Fruit fly (Drosophila melanogaster) whole organism, embryonic: Measurements from ENCODE around the gene PsGEF.

Experiments used
- ATbp ChIP-seq: fragments of 200-800 bp; sonication (Bioruptor generic); optimal IDR thresholded peaks from 2 replicates; lab custom pipeline; 2017; ENCODE audit warnings: missing biosample characterization, mild to moderate bottlenecking, missing genetic modification characterization, missing genetic modification reagents
- B-H1 ChIP-seq: fragments of 200-800 bp; sonication (Bioruptor generic); IDR thresholded peaks from 3 replicates; pipeline ENCODE4 v1.3.6; 2022; ENCODE audit warnings: missing biosample characterization, missing genetic modification characterization
- Bteb2 ChIP-seq: fragments of 200-800 bp; sonication (Bioruptor generic); optimal IDR thresholded peaks from 2 replicates; lab custom pipeline; 2016; ENCODE audit warnings: missing biosample characterization, missing genetic modification characterization
- CG11085 ChIP-seq: fragments of 200-800 bp; sonication (Bioruptor generic); IDR thresholded peaks from 2 replicates; pipeline ENCODE4 v1.3.6; 2022; ENCODE audit warnings: missing biosample characterization, missing genetic modification characterization
- CG11398 ChIP-seq: fragments of 200-800 bp; sonication (Bioruptor generic); optimal IDR thresholded peaks from 2 replicates; lab custom pipeline; 2016; ENCODE audit warnings: missing biosample characterization, missing genetic modification characterization
- CG12104 ChIP-seq: fragments of 200-800 bp; sonication (Bioruptor generic); optimal IDR thresholded peaks from 3 replicates; lab custom pipeline; 2016; ENCODE audit warnings: missing biosample characterization, missing genetic modification characterization
- CG13624 ChIP-seq: fragments of 200-800 bp; sonication (Bioruptor generic); optimal IDR thresholded peaks from 2 replicates; lab custom pipeline; 2016; ENCODE audit warnings: missing biosample characterization, missing genetic modification characterization
- CG13894 ChIP-seq: fragments of 200-800 bp; sonication (Bioruptor generic); optimal IDR thresholded peaks from 3 replicates; lab custom pipeline; 2018; ENCODE audit warnings: missing biosample characterization, mild to moderate bottlenecking, missing genetic modification characterization, moderate library complexity
- CG17829 ChIP-seq: fragments of 200-800 bp; optimal IDR thresholded peaks from 2 replicates; lab custom pipeline; 2019; ENCODE audit warnings: missing biosample characterization, mild to moderate bottlenecking, missing genetic modification characterization, moderate library complexity
- CG18476 ChIP-seq: fragments of 200-800 bp; sonication (Bioruptor generic); optimal IDR thresholded peaks from 2 replicates; lab custom pipeline; 2016; ENCODE audit warnings: missing biosample characterization, mild to moderate bottlenecking, missing genetic modification characterization
- CG32772 ChIP-seq: fragments of 200-800 bp; sonication (Bioruptor generic); IDR thresholded peaks from 2 replicates; pipeline ENCODE4 v1.3.6; 2022; ENCODE audit warnings: missing biosample characterization, missing genetic modification characterization
- CG33213 ChIP-seq: fragments of 200-800 bp; sonication (Bioruptor generic); optimal IDR thresholded peaks from 3 replicates; lab custom pipeline; 2016; ENCODE audit warnings: missing biosample characterization, missing genetic modification characterization
- CG4328 ChIP-seq: fragments of 200-800 bp; sonication (Bioruptor generic); optimal IDR thresholded peaks from 3 replicates; lab custom pipeline; 2017; ENCODE audit warnings: missing biosample characterization, missing genetic modification reagents, missing genetic modification characterization
- CG4424 ChIP-seq: fragments of 200-800 bp; sonication (Bioruptor generic); optimal IDR thresholded peaks from 3 replicates; lab custom pipeline; 2016; ENCODE audit warnings: missing biosample characterization, missing genetic modification characterization
- CG4617 ChIP-seq: fragments of 200-800 bp; sonication (Bioruptor generic); optimal IDR thresholded peaks from 3 replicates; lab custom pipeline; 2016; ENCODE audit warnings: missing biosample characterization, missing genetic modification characterization, borderline replicate concordance
- CG5245 ChIP-seq: fragments of 200-800 bp; sonication (Bioruptor generic); optimal IDR thresholded peaks from 3 replicates; lab custom pipeline; 2016; ENCODE audit warnings: missing biosample characterization, missing genetic modification characterization
- CG7839 ChIP-seq: fragments of 200-800 bp; sonication (Bioruptor generic); optimal IDR thresholded peaks from 3 replicates; lab custom pipeline; 2018; ENCODE audit warnings: missing biosample characterization, mild to moderate bottlenecking, missing genetic modification characterization, moderate library complexity
- CG8359 ChIP-seq: fragments of 200-800 bp; sonication (Bioruptor generic); optimal IDR thresholded peaks from 2 replicates; lab custom pipeline; 2017; ENCODE audit warnings: missing biosample characterization, mild to moderate bottlenecking, missing genetic modification characterization, borderline replicate concordance
- Dip3 ChIP-seq: fragments of 200-800 bp; sonication (Bioruptor generic); optimal IDR thresholded peaks from 3 replicates; lab custom pipeline; 2016; ENCODE audit warnings: missing biosample characterization, missing genetic modification characterization
- Dll ChIP-seq: fragments of 200-800 bp; sonication (Bioruptor generic); IDR thresholded peaks from 4 replicates; pipeline ENCODE4 v1.3.6; 2022; ENCODE audit warnings: missing biosample characterization, missing genetic modification characterization; ENCODE audit not compliant: partially characterized antibody
- Dp ChIP-seq: fragments of 200-800 bp; sonication (Bioruptor generic); optimal IDR thresholded peaks from 2 replicates; lab custom pipeline; 2018; ENCODE audit warnings: missing biosample characterization, mild to moderate bottlenecking, missing genetic modification characterization, moderate library complexity
- H2.0 ChIP-seq: fragments of 200-800 bp; sonication (Bioruptor generic); IDR thresholded peaks from 2 replicates; pipeline ENCODE4 v1.3.6; 2022; ENCODE audit warnings: missing biosample characterization, missing genetic modification characterization
- HLH54F ChIP-seq: fragments of 200-800 bp; sonication (Bioruptor generic); optimal IDR thresholded peaks from 3 replicates; lab custom pipeline; 2016; ENCODE audit warnings: missing biosample characterization, missing genetic modification characterization
- Ptx1 ChIP-seq: fragments of 200-800 bp; sonication (Bioruptor generic); IDR thresholded peaks from 2 replicates; pipeline ENCODE4 v1.3.6; 2022; ENCODE audit warnings: missing biosample characterization, missing genetic modification characterization
- Ravus ChIP-seq: fragments of 200-800 bp; sonication (Bioruptor generic); IDR thresholded peaks from 2 replicates; pipeline ENCODE4 v1.3.6; 2022; ENCODE audit warnings: missing biosample characterization, missing genetic modification characterization
- Scr ChIP-seq: fragments of 200-800 bp; sonication (Bioruptor generic); IDR thresholded peaks from 2 replicates; pipeline ENCODE4 v1.3.6; 2022; ENCODE audit warnings: missing biosample characterization, missing genetic modification characterization; ENCODE audit not compliant: partially characterized antibody
- Tbp ChIP-seq: fragments of >200 bp; optimal IDR thresholded peaks from 2 replicates; lab custom pipeline; 2018; ENCODE audit warnings: missing biosample characterization, missing genetic modification characterization
- Usf ChIP-seq: fragments of 200-800 bp; sonication (Bioruptor generic); optimal IDR thresholded peaks from 2 replicates; lab custom pipeline; 2017; ENCODE audit warnings: missing genotype, missing biosample characterization, missing genetic modification characterization
- Vsx1 ChIP-seq: fragments of 200-800 bp; sonication (Bioruptor generic); optimal IDR thresholded peaks from 2 replicates; lab custom pipeline; 2017; ENCODE audit warnings: missing biosample characterization, mild to moderate bottlenecking, missing genetic modification characterization, missing genetic modification reagents
- al ChIP-seq: fragments of 200-800 bp; sonication (Bioruptor generic); IDR thresholded peaks from 2 replicates; pipeline ENCODE4 v1.3.6; 2022; ENCODE audit warnings: missing biosample characterization, missing genetic modification characterization
- amos ChIP-seq: fragments of 200-800 bp; sonication (Bioruptor generic); IDR thresholded peaks from 2 replicates; pipeline ENCODE4 v1.3.6; 2022; ENCODE audit warnings: missing biosample characterization, missing genetic modification characterization; ENCODE audit not compliant: partially characterized antibody
- ap ChIP-seq: fragments of 200-800 bp; sonication (Bioruptor generic); IDR thresholded peaks from 2 replicates; pipeline ENCODE4 v1.3.6; 2022; ENCODE audit warnings: missing biosample characterization, missing genetic modification characterization
- ara ChIP-seq: fragments of 200-800 bp; sonication (Bioruptor generic); IDR thresholded peaks from 2 replicates; pipeline ENCODE4 v1.3.6; 2022; ENCODE audit warnings: missing biosample characterization, missing genetic modification characterization
- bowl ChIP-seq: fragments of 200-800 bp; sonication (Bioruptor generic); IDR thresholded peaks from 2 replicates; pipeline ENCODE4 v1.3.6; 2022; ENCODE audit warnings: missing biosample characterization, missing genetic modification characterization
- cad ChIP-seq: fragments of >200 bp; optimal IDR thresholded peaks from 2 replicates; lab custom pipeline; 2017; ENCODE audit warnings: missing biosample characterization, missing genetic modification characterization
- cg ChIP-seq: fragments of 200-800 bp; sonication (Bioruptor generic); optimal IDR thresholded peaks from 3 replicates; lab custom pipeline; 2019; ENCODE audit warnings: missing biosample characterization, mild to moderate bottlenecking, missing genetic modification characterization, moderate library complexity
- dimm ChIP-seq: fragments of 200-800 bp; sonication (Bioruptor generic); IDR thresholded peaks from 2 replicates; pipeline ENCODE4 v1.3.6; 2022; ENCODE audit warnings: missing biosample characterization, missing genetic modification characterization
- ems ChIP-seq: fragments of 200-800 bp; sonication (Bioruptor generic); optimal IDR thresholded peaks from 3 replicates; lab custom pipeline; 2016; ENCODE audit warnings: missing biosample characterization, missing genetic modification characterization
- gfzf ChIP-seq: fragments of 200-800 bp; sonication (Bioruptor generic); optimal IDR thresholded peaks from 2 replicates; lab custom pipeline; 2016; ENCODE audit warnings: missing biosample characterization, mild to moderate bottlenecking, missing genetic modification characterization, moderate library complexity
- gsb ChIP-seq: fragments of 200-800 bp; sonication (Bioruptor generic); IDR thresholded peaks from 2 replicates; pipeline ENCODE4 v1.3.6; 2022; ENCODE audit warnings: missing biosample characterization, missing genetic modification characterization
- ham ChIP-seq: fragments of 200-800 bp; sonication (Bioruptor generic); IDR thresholded peaks from 2 replicates; pipeline ENCODE4 v1.3.6; 2022; ENCODE audit warnings: missing biosample characterization, missing genetic modification characterization
- hb ChIP-seq: fragments of 200-800 bp; sonication (Bioruptor generic); IDR thresholded peaks from 3 replicates; pipeline ENCODE4 v1.3.6; 2022; ENCODE audit warnings: missing biosample characterization, missing genetic modification characterization; ENCODE audit not compliant: partially characterized antibody
- jigr1 ChIP-seq: fragments of 200-800 bp; sonication (Bioruptor generic); IDR thresholded peaks from 3 replicates; pipeline ENCODE4 v1.3.6; 2022; ENCODE audit warnings: missing biosample characterization, missing genetic modification characterization
- maf-S ChIP-seq: fragments of 200-800 bp; sonication (Bioruptor generic); optimal IDR thresholded peaks from 2 replicates; lab custom pipeline; 2016; ENCODE audit warnings: missing biosample characterization, missing genetic modification characterization
- pfk ChIP-seq: fragments of 200-800 bp; sonication (Bioruptor generic); optimal IDR thresholded peaks from 2 replicates; lab custom pipeline; 2018; ENCODE audit warnings: missing biosample characterization, mild to moderate bottlenecking, missing genetic modification characterization, moderate library complexity
- prd ChIP-seq, 3 experiments: fragments of >200 bp in 2 of 3; fragments of 200-800 bp in 1 of 3; sonication (Bioruptor generic) in 1 of 3; optimal IDR thresholded peaks in 2 of 3; IDR thresholded peaks in 1 of 3; 2 replicates in 2 of 3; 3 replicates in 1 of 3; pipeline versions ENCODE4 v1.3.6 to Lab custom; 2017 to 2022; ENCODE audit warnings: missing biosample characterization in 1 of 3, missing genetic modification characterization in 1 of 3
- run ChIP-seq: fragments of 200-800 bp; sonication (Bioruptor generic); optimal IDR thresholded peaks from 3 replicates; lab custom pipeline; 2018; ENCODE audit warnings: missing biosample characterization, mild to moderate bottlenecking, missing genetic modification characterization
- sisA ChIP-seq: fragments of 200-800 bp; sonication (Bioruptor generic); IDR thresholded peaks from 2 replicates; pipeline ENCODE4 v1.3.6; 2022; ENCODE audit warnings: missing biosample characterization, missing genetic modification characterization
- sob ChIP-seq: fragments of 200-800 bp; sonication (Bioruptor generic); IDR thresholded peaks from 2 replicates; pipeline ENCODE4 v1.3.6; 2022; ENCODE audit warnings: missing biosample characterization, missing genetic modification characterization
- tap ChIP-seq: fragments of 200-800 bp; optimal IDR thresholded peaks from 3 replicates; lab custom pipeline; 2019; ENCODE audit warnings: missing biosample characterization, mild to moderate bottlenecking, missing genetic modification characterization, moderate library complexity
- zen ChIP-seq: fragments of 200-800 bp; sonication (Bioruptor generic); optimal IDR thresholded peaks from 3 replicates; lab custom pipeline; 2018; ENCODE audit warnings: missing biosample characterization, mild to moderate bottlenecking, missing genetic modification characterization, moderate library complexity

Gene PsGEF

DNA sequence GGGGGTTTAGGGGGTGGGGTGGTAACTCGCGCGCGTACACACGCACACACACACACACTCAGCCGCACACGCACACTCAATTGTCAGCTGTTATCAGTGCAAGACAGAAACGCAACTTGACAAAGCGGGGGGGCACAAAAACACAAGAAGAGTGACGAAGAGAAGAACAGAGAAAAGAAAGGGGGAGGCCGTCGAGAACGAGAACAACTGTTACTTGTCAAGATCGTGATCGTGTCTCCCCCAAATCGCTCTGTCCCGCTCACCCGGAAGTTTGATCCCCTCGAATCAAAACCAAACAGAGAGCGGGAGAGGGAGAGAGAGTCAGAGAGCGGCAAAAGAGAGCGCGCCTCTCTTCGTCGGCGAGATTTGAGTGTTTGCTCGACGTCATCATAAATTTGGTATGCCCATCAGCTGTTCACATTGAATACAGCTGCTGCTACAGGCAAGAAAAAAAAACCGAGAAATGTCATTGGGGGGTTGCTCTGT is 70.1 kb downstream of the PsGEF start (continued):
- no peak for TF ChIP-seq Dip3 (GFP tag; lab: Kevin White, UChicago)
- TF ChIP-seq HLH54F (GFP tag; lab: Kevin White, UChicago) = no peak
- no peak for TF ChIP-seq Dp (GFP tag; lab: Kevin White, UChicago)
- TF ChIP-seq hb (GFP tag; lab: Robert Waterston, UW) = no peak
- TF ChIP-seq bowl = no peak
- TF ChIP-seq CG13624 = no peak
- TF ChIP-seq CG4424 (GFP tag; lab: Kevin White, UChicago) = no peak
- TF ChIP-seq ems (GFP tag; lab: Kevin White, UChicago) = no peak
- no peak for TF ChIP-seq Ptx1 (GFP tag; lab: Robert Waterston, UW)
- peak; percentile 79 for TF ChIP-seq cg (GFP tag; lab: Kevin White, UChicago)
- no peak for TF ChIP-seq amos (GFP tag; lab: Robert Waterston, UW)
- no peak for TF ChIP-seq CG18476 (GFP tag; lab: Kevin White, UChicago)
- TF ChIP-seq CG33213 (GFP tag; lab: Kevin White, UChicago) = no peak
- TF ChIP-seq Ravus (GFP tag; lab: Robert Waterston, UW) = no peak
- no peak for TF ChIP-seq CG7839 (tag; lab: Kevin White, UChicago)
- TF ChIP-seq jigr1 (GFP tag; lab: Robert Waterston, UW) = no peak
- TF ChIP-seq ara (GFP tag; lab: Robert Waterston, UW) = 0 out of 2 replicates have a peak, but pooled peaks have one; percentile 21
- peak; percentile 23; the same call in 1 of the 4 replicates for TF ChIP-seq Dll (GFP tag; lab: Robert Waterston, UW)
- no peak for TF ChIP-seq sisA (GFP tag; lab: Robert Waterston, UW)
- TF ChIP-seq prd (optimal IDR thresholded peaks at IDR 0.05; lab: Kevin White, UChicago) = no peak
- TF ChIP-seq prd (GFP tag; IDR thresholded peaks at IDR 0.05; lab: Robert Waterston, UW) = no peak
- TF ChIP-seq gfzf (GFP tag; lab: Kevin White, UChicago) = no peak
- TF ChIP-seq maf-S (GFP tag; lab: Kevin White, UChicago) = no peak
- no peak for TF ChIP-seq CG12104 (GFP tag; lab: Kevin White, UChicago)
- TF ChIP-seq Scr (GFP tag; lab: Robert Waterston, UW) = peak; percentile 31
- TF ChIP-seq ap (GFP tag; lab: Robert Waterston, UW) = no peak
- TF ChIP-seq ham (GFP tag; lab: Robert Waterston, UW) = no peak
- no peak for TF ChIP-seq CG11085
- no peak for TF ChIP-seq CG11398
- TF ChIP-seq ATbp (GFP tag; lab: Kevin White, UChicago) = peak; percentile 41
- no peak for TF ChIP-seq Tbp (GFP tag; lab: Kevin White, UChicago)
- no peak for TF ChIP-seq CG32772 (GFP tag; lab: Robert Waterston, UW)
- no peak for TF ChIP-seq run (tag; lab: Kevin White, UChicago)
- TF ChIP-seq sob (GFP tag; lab: Robert Waterston, UW) = peak; percentile 28; the same call in 1 of the 2 replicates
- no peak for TF ChIP-seq H2.0 (GFP tag; lab: Robert Waterston, UW)
- no peak for TF ChIP-seq CG13894 (tag; lab: Kevin White, UChicago)
- no peak for TF ChIP-seq zen (tag; lab: Kevin White, UChicago)
- TF ChIP-seq pfk (GFP tag; lab: Kevin White, UChicago) = no peak
- no peak for TF ChIP-seq Usf
- TF ChIP-seq gsb = no peak
- no peak for TF ChIP-seq CG4617 (GFP tag; lab: Kevin White, UChicago)
- TF ChIP-seq cad (GFP tag; lab: Kevin White, UChicago) = peak; percentile 44
- TF ChIP-seq Bteb2 (GFP tag; lab: Kevin White, UChicago) = no peak
- no peak for TF ChIP-seq Vsx1 (GFP tag; lab: Kevin White, UChicago)
- TF ChIP-seq dimm (GFP tag; lab: Robert Waterston, UW) = no peak
- TF ChIP-seq CG8359 = no peak
- TF ChIP-seq tap (tag; lab: Kevin White, UChicago) = no peak
- TF ChIP-seq CG5245 = no peak
- TF ChIP-seq CG17829 = no peak
- no peak for TF ChIP-seq B-H1
- no peak for TF ChIP-seq al
- no peak for TF ChIP-seq CG4328 (GFP tag; lab: Kevin White, UChicago)
